Worm (Caenorhabditis elegans): ENCODE results near the gene cin-4.

cin-4 gene

DNA sequence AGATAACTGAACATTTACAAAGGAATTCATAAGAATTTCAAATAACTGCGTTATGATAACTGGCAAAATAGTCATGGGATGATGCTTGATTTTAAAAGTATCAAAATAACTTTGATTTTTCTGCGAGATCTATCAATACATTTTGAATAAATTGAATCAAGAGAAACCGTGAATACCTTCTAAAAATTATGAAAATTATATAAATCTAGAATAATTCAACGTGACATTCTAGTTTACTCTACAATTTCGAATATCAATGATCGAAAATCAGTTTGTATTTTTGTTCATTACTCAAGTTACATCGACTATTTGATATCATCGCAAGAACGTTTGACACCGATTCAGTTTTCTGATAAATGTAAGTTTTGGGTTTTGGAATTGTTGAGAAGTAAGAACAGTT is 23.6 kb downstream of the cin-4 start, which contains the start of gene acs-6:
Gene acs-6 (plus strand): TSS at position 301 of the 400 bp plus-strand sequence.
- TF ChIP-seq mef-2 (tag; optimal IDR thresholded peaks at IDR 0.05) (no peak), hlh-17 (GFP tag; optimal IDR thresholded peaks at IDR 0.05; ENCODE audit: borderline replicate concordance) (no peak), nhr-12 (tag; optimal IDR thresholded peaks at IDR 0.05) (no peak), lin-35 (GFP tag; optimal IDR thresholded peaks at IDR 0.05) (no peak), ets-5 (GFP tag; IDR thresholded peaks at IDR 0.05) (no peak)

DNA sequence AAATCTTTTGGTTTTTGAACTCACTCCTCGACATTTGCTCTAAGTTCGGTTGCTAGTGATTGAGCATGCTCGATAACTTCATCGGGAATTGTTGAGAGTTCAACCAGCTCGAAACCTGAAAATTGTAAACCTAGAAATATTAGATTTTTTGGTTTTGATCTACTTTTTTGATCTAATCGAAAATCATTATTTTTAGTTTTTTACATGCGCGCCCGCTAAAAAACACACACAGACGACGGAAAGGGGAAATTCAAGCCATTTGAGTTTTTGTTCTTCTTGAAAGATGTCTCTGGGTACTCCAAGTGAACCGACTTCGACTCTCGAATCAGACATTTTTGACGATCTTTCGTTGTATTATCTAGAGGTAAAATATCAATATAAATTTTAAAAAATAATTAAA is 27.3 kb downstream of the cin-4 start, which contains the start of gene nos-2:
Gene nos-2 (plus strand): TSS at position 228 of the 400 bp plus-strand sequence.
- TF ChIP-seq C16A3.4 (tag; optimal IDR thresholded peaks at IDR 0.05) (no peak), zag-1 (tag; optimal IDR thresholded peaks at IDR 0.05) (no peak), lin-39 (tag; optimal IDR thresholded peaks at IDR 0.05) (no peak), vab-15 (tag; optimal IDR thresholded peaks at IDR 0.05) (no peak), snpc-4 (tag; optimal IDR thresholded peaks at IDR 0.05) (no peak), ets-5 (GFP tag; IDR thresholded peaks at IDR 0.05) (no peak), unc-130 (tag; optimal IDR thresholded peaks at IDR 0.05) (no peak), pag-3 (tag; optimal IDR thresholded peaks at IDR 0.05; ENCODE audit: borderline replicate concordance, insufficient read depth) (no peak), dsc-1 (tag; optimal IDR thresholded peaks at IDR 0.05) (no peak), jun-1 (tag; optimal IDR thresholded peaks at IDR 0.05) (no peak), nhr-77 (tag; optimal IDR thresholded peaks at IDR 0.05) (no peak), ceh-82 (tag; optimal IDR thresholded peaks at IDR 0.05) (no peak), lin-35 (GFP tag; optimal IDR thresholded peaks at IDR 0.05) (no peak), grh-1 (GFP tag; IDR thresholded peaks at IDR 0.05) (no peak), ceh-90 (tag; optimal IDR thresholded peaks at IDR 0.05) (no peak), hlh-17 (GFP tag; optimal IDR thresholded peaks at IDR 0.05; ENCODE audit: borderline replicate concordance) (no peak), fos-1 (tag; optimal IDR thresholded peaks at IDR 0.05) (no peak)

DNA sequence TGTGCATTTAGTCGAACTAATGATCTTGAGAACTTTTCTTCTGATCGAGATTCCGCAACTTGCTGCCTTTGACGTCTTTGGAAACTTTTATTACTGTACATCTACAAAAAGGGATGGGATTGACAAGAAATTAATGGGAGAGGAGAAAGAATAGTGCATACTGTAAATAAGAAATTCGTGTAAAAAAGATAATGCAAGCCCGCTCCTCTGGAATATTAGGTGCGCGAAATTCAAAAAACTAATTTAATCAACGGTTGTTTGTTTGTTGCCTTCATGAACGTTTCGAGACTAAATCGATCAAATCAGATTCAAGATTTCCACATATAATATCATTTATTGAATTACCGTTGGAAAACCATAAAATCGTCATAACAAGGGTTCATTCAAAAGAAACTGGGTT is 31.8 kb downstream of the cin-4 start, which contains the start of gene him-14:
Gene him-14 (minus strand): TSS at position 101 of the 400 bp plus-strand sequence.
- TF ChIP-seq fkh-8 (tag; optimal IDR thresholded peaks at IDR 0.05) (no peak), xbp-1 (tag; optimal IDR thresholded peaks at IDR 0.05) (no peak), swsn-7 (tag; optimal IDR thresholded peaks at IDR 0.05) (no peak), hpl-2 (GFP tag; optimal IDR thresholded peaks at IDR 0.05) (no peak), nhr-77 (tag; optimal IDR thresholded peaks at IDR 0.05) (no peak), ceh-90 (tag; optimal IDR thresholded peaks at IDR 0.05) (no peak), F16B12.6 (tag; optimal IDR thresholded peaks at IDR 0.05) (no peak), mdl-1 (tag; optimal IDR thresholded peaks at IDR 0.05) (no peak), pax-3 (tag; optimal IDR thresholded peaks at IDR 0.05) (no peak), nhr-19 (GFP tag; conservative IDR thresholded peaks at IDR 0.05) (no peak), unc-86 (tag; optimal IDR thresholded peaks at IDR 0.05) (no peak), nhr-237 (tag; optimal IDR thresholded peaks at IDR 0.05) (no peak), hlh-4 (tag; optimal IDR thresholded peaks at IDR 0.05) (no peak), rnt-1 (tag; optimal IDR thresholded peaks at IDR 0.05) (no peak), nhr-84 (tag; optimal IDR thresholded peaks at IDR 0.05) (no peak)

DNA sequence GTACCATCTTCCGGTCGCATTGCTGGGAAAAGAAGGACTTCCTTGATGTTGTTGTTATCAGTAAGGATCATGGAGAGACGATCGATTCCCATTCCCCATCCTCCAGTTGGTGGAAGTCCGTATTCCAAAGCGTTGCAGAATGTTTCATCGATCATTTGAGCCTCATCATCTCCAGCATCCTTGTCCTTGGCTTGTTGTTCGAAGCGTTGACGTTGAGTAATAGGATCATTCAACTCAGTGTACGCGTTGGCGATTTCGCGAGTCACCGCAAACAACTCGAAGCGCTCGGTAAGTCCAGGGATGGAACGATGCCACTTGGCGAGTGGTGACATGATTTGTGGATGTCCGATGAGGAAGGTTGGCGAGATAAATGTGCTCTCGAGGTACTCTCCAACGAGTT is 32.3 kb downstream of the cin-4 start:
- TF ChIP-seq unc-86 (tag; optimal IDR thresholded peaks at IDR 0.05) = no peak
- no peak for TF ChIP-seq efl-1 (optimal IDR thresholded peaks at IDR 0.05)
- TF ChIP-seq efl-1 (GFP tag; optimal IDR thresholded peaks at IDR 0.05 in 1 of 2) = peak in 1 of 2 experiments; percentile 91
- no peak for TF ChIP-seq pax-3 (tag; optimal IDR thresholded peaks at IDR 0.05)

DNA sequence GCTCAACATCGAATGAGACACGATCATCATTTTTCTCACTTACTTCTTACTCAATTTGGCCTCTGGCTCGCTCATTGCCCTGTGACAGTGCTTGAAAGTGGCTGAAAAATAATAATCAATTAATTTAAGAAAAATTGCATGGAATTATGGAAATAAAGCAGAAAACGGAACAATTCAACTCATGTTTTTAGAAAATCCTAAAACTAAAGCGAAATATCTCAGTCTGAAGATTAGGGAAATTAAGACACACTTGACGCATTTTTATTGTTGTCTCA is 34.2 kb downstream of the cin-4 start, which contains the start of gene kars-1:
Gene kars-1 (minus strand): TSS at position 101 of the 275 bp plus-strand sequence.
- TF ChIP-seq ztf-11 (tag; optimal IDR thresholded peaks at IDR 0.05) (no peak), C04F5.9 (tag; optimal IDR thresholded peaks at IDR 0.05) (no peak), fos-1 (tag; optimal IDR thresholded peaks at IDR 0.05) (no peak), aha-1 (tag; optimal IDR thresholded peaks at IDR 0.05) (no peak)
